Fruit fly (Drosophila melanogaster) whole organism: ENCODE data around the gene Wbp2.

ENCODE experiments used
- EcR ChIP-seq, 2 experiments: fragments of >200 bp; optimal IDR thresholded peaks; 2 replicates each; lab custom pipeline; 2017; ENCODE audit warnings: missing biosample characterization in 2 of 2, missing genetic modification characterization in 2 of 2, missing genetic modification reagents in 2 of 2
- pan ChIP-seq: fragments of >200 bp; optimal IDR thresholded peaks from 2 replicates; lab custom pipeline; 2017

DNA sequence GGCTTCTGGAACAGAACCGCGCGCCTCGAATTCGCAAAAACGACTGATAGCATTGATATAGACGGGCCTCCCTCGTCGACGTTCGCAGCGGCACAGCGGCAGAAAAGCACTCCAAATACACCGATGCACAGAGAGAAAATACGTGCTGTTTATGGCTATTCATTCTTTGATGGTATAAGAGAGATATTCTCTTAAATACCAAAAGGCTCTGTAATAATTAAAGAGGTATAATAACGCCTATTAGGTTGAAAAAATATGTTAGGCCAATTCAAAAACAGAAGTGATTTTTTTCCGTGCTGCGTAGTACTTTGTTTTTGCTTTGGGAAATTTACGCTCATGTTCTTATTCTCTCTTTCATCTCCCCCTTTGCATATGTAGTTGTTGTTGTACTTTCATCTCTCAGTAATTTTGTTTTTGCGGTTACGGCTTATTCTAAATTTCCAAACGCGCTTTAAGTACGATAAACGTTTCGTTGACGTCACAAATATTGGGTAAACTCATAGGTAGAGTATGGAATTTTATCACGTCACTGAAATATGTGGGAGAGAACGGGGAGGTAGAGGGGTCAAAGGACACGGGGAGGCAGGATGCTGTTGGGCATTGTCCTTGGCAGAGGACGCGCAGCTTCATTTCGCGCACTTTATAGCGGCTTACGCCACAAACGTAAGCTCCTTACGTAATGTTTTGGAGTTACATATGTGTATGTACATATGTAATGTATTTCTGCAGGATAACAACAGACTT, 6.7 kb upstream of the Wbp2 start, which contains the start of gene nebu:
- TF ChIP-seq pan (lab: Kevin White, UChicago) (no peak), EcR (GFP tag; optimal IDR thresholded peaks at IDR 0.05; lab: Kevin White, UChicago) (no peak)
